Fruit fly (Drosophila melanogaster) whole organism, embryonic: Measurements from ENCODE around the gene CG33966.

Experiments
- B-H1 ChIP-seq: fragments of 200-800 bp; sonication (Bioruptor generic); IDR thresholded peaks from 3 replicates; pipeline ENCODE4 v1.3.6; 2022; ENCODE audit warnings: missing biosample characterization, missing genetic modification characterization
- Blimp-1 ChIP-seq: fragments of 200-800 bp; sonication (Bioruptor generic); optimal IDR thresholded peaks from 3 replicates; lab custom pipeline; 2018; ENCODE audit warnings: missing biosample characterization, missing genetic modification characterization, mild to moderate bottlenecking, moderate library complexity, missing genetic modification reagents
- C15 ChIP-seq: fragments of 200-800 bp; sonication (Bioruptor generic); IDR thresholded peaks from 3 replicates; pipeline ENCODE4 v1.3.6; 2022; ENCODE audit warnings: missing biosample characterization, missing genetic modification characterization
- CG10267 ChIP-seq: fragments of 200-800 bp; sonication (Bioruptor generic); optimal IDR thresholded peaks from 2 replicates; lab custom pipeline; 2018; ENCODE audit warnings: missing biosample characterization, mild to moderate bottlenecking, missing genetic modification characterization, moderate library complexity
- CG10274 ChIP-seq: fragments of 200-800 bp; sonication (Bioruptor generic); optimal IDR thresholded peaks from 3 replicates; lab custom pipeline; 2017; ENCODE audit warnings: missing biosample characterization, mild to moderate bottlenecking, missing genetic modification characterization
- CG12104 ChIP-seq: fragments of 200-800 bp; sonication (Bioruptor generic); optimal IDR thresholded peaks from 3 replicates; lab custom pipeline; 2016; ENCODE audit warnings: missing biosample characterization, missing genetic modification characterization
- CG12659 ChIP-seq: fragments of 200-800 bp; sonication (Bioruptor generic); optimal IDR thresholded peaks from 3 replicates; lab custom pipeline; 2017; ENCODE audit warnings: mild to moderate bottlenecking, missing biosample characterization, missing genetic modification reagents, missing genetic modification characterization
- CG13775 ChIP-seq: fragments of 200-800 bp; sonication (Bioruptor generic); optimal IDR thresholded peaks from 3 replicates; lab custom pipeline; 2017; ENCODE audit warnings: missing biosample characterization, mild to moderate bottlenecking, missing genetic modification characterization
- CG14441 ChIP-seq: fragments of 200-800 bp; sonication (Bioruptor generic); IDR thresholded peaks from 2 replicates; pipeline ENCODE4 v1.3.6; 2022; ENCODE audit warnings: missing biosample characterization, missing genetic modification characterization
- CG15479 ChIP-seq: fragments of 200-800 bp; sonication (Bioruptor generic); optimal IDR thresholded peaks from 3 replicates; lab custom pipeline; 2019; ENCODE audit warnings: missing biosample characterization, mild to moderate bottlenecking, missing genetic modification characterization, moderate library complexity
- CG17186 ChIP-seq: fragments of 200-800 bp; sonication (Bioruptor generic); optimal IDR thresholded peaks from 3 replicates; lab custom pipeline; 2017; ENCODE audit warnings: missing biosample characterization, missing genetic modification reagents, missing genetic modification characterization
- CG2712 ChIP-seq: fragments of 200-800 bp; optimal IDR thresholded peaks from 3 replicates; lab custom pipeline; 2019; ENCODE audit warnings: missing biosample characterization, mild to moderate bottlenecking, missing genetic modification characterization, moderate library complexity
- CG30403 ChIP-seq: fragments of 200-800 bp; sonication (Bioruptor generic); optimal IDR thresholded peaks from 3 replicates; lab custom pipeline; 2016; ENCODE audit warnings: missing biosample characterization, missing genetic modification characterization
- CG3163 ChIP-seq: fragments of 200-800 bp; sonication (Bioruptor generic); optimal IDR thresholded peaks from 3 replicates; lab custom pipeline; 2016; ENCODE audit warnings: missing biosample characterization, missing genetic modification characterization
- CG32772 ChIP-seq: fragments of 200-800 bp; sonication (Bioruptor generic); IDR thresholded peaks from 2 replicates; pipeline ENCODE4 v1.3.6; 2022; ENCODE audit warnings: missing biosample characterization, missing genetic modification characterization
- CG33557 ChIP-seq: fragments of 200-800 bp; sonication (Bioruptor generic); optimal IDR thresholded peaks from 2 replicates; lab custom pipeline; 2019; ENCODE audit warnings: missing biosample characterization, mild to moderate bottlenecking, missing genetic modification characterization, moderate library complexity
- CG3726 ChIP-seq: fragments of 200-800 bp; sonication (Bioruptor generic); IDR thresholded peaks from 3 replicates; pipeline ENCODE4, ENCODE4 v1.3.6; 2022; ENCODE audit warnings: missing biosample characterization, missing genetic modification characterization
- CG43689 ChIP-seq: fragments of 200-800 bp; sonication (Bioruptor generic); IDR thresholded peaks from 2 replicates; pipeline ENCODE4 v1.3.6; 2022; ENCODE audit warnings: missing biosample characterization, missing genetic modification characterization
- CG4730 ChIP-seq: fragments of 200-800 bp; sonication (Bioruptor generic); IDR thresholded peaks from 2 replicates; pipeline ENCODE4 v1.3.6; 2022; ENCODE audit warnings: missing biosample characterization, missing genetic modification characterization
- CG5245 ChIP-seq: fragments of 200-800 bp; sonication (Bioruptor generic); optimal IDR thresholded peaks from 3 replicates; lab custom pipeline; 2016; ENCODE audit warnings: missing biosample characterization, missing genetic modification characterization
- CG6254 ChIP-seq: fragments of 200-800 bp; sonication (Bioruptor generic); optimal IDR thresholded peaks from 3 replicates; lab custom pipeline; 2017; ENCODE audit warnings: mild to moderate bottlenecking, missing biosample characterization, missing genetic modification reagents, missing genetic modification characterization
- CG7372 ChIP-seq: fragments of 200-800 bp; sonication (Bioruptor generic); IDR thresholded peaks from 2 replicates; pipeline ENCODE4 v1.3.6; 2022; ENCODE audit warnings: missing biosample characterization, missing genetic modification characterization
- Camta ChIP-seq: fragments of 200-800 bp; sonication (Bioruptor generic); optimal IDR thresholded peaks from 2 replicates; lab custom pipeline; 2016; ENCODE audit warnings: missing biosample characterization, missing genetic modification characterization
- CkIIα-i1 ChIP-seq: fragments of 200-800 bp; sonication (Bioruptor generic); IDR thresholded peaks from 2 replicates; pipeline ENCODE4 v1.3.6; 2022; ENCODE audit warnings: missing biosample characterization, missing genetic modification characterization
- CoRest ChIP-seq: fragments of 200-800 bp; sonication (Bioruptor generic); optimal IDR thresholded peaks from 3 replicates; lab custom pipeline; 2018; ENCODE audit warnings: missing biosample characterization, mild to moderate bottlenecking, missing genetic modification characterization, moderate library complexity
- Dip3 ChIP-seq: fragments of 200-800 bp; sonication (Bioruptor generic); optimal IDR thresholded peaks from 3 replicates; lab custom pipeline; 2016; ENCODE audit warnings: missing biosample characterization, missing genetic modification characterization
- Dp ChIP-seq: fragments of 200-800 bp; sonication (Bioruptor generic); optimal IDR thresholded peaks from 2 replicates; lab custom pipeline; 2018; ENCODE audit warnings: missing biosample characterization, mild to moderate bottlenecking, missing genetic modification characterization, moderate library complexity
- HLH54F ChIP-seq: fragments of 200-800 bp; sonication (Bioruptor generic); optimal IDR thresholded peaks from 3 replicates; lab custom pipeline; 2016; ENCODE audit warnings: missing biosample characterization, missing genetic modification characterization
- Hr51 ChIP-seq, 2 experiments: fragments of 200-800 bp; sonication (Bioruptor generic); optimal IDR thresholded peaks; 2 replicates in 1 of 2; 3 replicates in 1 of 2; lab custom pipeline; 2016 to 2018; ENCODE audit warnings: missing biosample characterization in 2 of 2, missing genetic modification characterization in 2 of 2, mild to moderate bottlenecking in 1 of 2, moderate library complexity in 1 of 2
- Hr78 ChIP-seq, 2 experiments: fragments of 200-800 bp in 1 of 2; fragments of >200 bp in 1 of 2; sonication (Bioruptor generic) in 1 of 2; optimal IDR thresholded peaks; 2 replicates each; lab custom pipeline; 2017 to 2019; ENCODE audit warnings: missing biosample characterization in 2 of 2, missing genetic modification characterization in 2 of 2, mild to moderate bottlenecking in 1 of 2, moderate library complexity in 1 of 2
- Lim3 ChIP-seq: fragments of 200-800 bp; sonication (Bioruptor generic); IDR thresholded peaks from 2 replicates; pipeline ENCODE4 v1.3.6; 2022; ENCODE audit warnings: missing biosample characterization, missing genetic modification characterization
- MBD-R2 ChIP-seq: fragments of 200-800 bp; sonication (Bioruptor generic); IDR thresholded peaks from 2 replicates; pipeline ENCODE4 v1.3.6; 2022; ENCODE audit warnings: missing biosample characterization, missing genetic modification characterization
- ab ChIP-seq: fragments of 200-800 bp; sonication (Bioruptor generic); optimal IDR thresholded peaks from 2 replicates; lab custom pipeline; 2016; ENCODE audit warnings: missing biosample characterization, missing genetic modification characterization
- az2 ChIP-seq: fragments of 200-800 bp; sonication (Bioruptor generic); optimal IDR thresholded peaks from 3 replicates; lab custom pipeline; 2016; ENCODE audit warnings: missing biosample characterization, missing genetic modification characterization
- bigmax ChIP-seq: fragments of 200-800 bp; sonication (Bioruptor generic); optimal IDR thresholded peaks from 2 replicates; lab custom pipeline; 2018; ENCODE audit warnings: missing biosample characterization, mild to moderate bottlenecking, missing genetic modification characterization
- br ChIP-seq: fragments of >200 bp; optimal IDR thresholded peaks from 2 replicates; lab custom pipeline; 2017
- cad ChIP-seq: fragments of >200 bp; optimal IDR thresholded peaks from 2 replicates; lab custom pipeline; 2017; ENCODE audit warnings: missing biosample characterization, missing genetic modification characterization
- chif ChIP-seq, 2 experiments: fragments of 200-800 bp; sonication (Bioruptor generic); optimal IDR thresholded peaks; 3 replicates each; lab custom pipeline; 2016; ENCODE audit warnings: missing biosample characterization in 2 of 2, missing genetic modification characterization in 2 of 2
- en ChIP-seq: fragments of 200-800 bp; sonication (Bioruptor generic); optimal IDR thresholded peaks from 2 replicates; lab custom pipeline; 2016; ENCODE audit warnings: missing biosample characterization, missing genetic modification characterization
- fd102C ChIP-seq: fragments of 200-800 bp; sonication (Bioruptor generic); optimal IDR thresholded peaks from 2 replicates; lab custom pipeline; 2018; ENCODE audit warnings: missing biosample characterization, mild to moderate bottlenecking, missing genetic modification characterization, moderate library complexity
- ken ChIP-seq: fragments of 200-800 bp; sonication (Bioruptor generic); IDR thresholded peaks from 3 replicates; pipeline ENCODE4 v1.3.6; 2022; ENCODE audit warnings: missing biosample characterization, missing genetic modification characterization
- kni ChIP-seq: fragments of 200-800 bp; sonication (Bioruptor generic); optimal IDR thresholded peaks from 3 replicates; lab custom pipeline; 2017; ENCODE audit warnings: mild to moderate bottlenecking, missing biosample characterization, missing genetic modification reagents, missing genetic modification characterization
- lmd ChIP-seq: fragments of 200-800 bp; sonication (Bioruptor generic); IDR thresholded peaks from 2 replicates; pipeline ENCODE4 v1.3.6; 2022; ENCODE audit warnings: missing biosample characterization, missing genetic modification characterization
- maf-S ChIP-seq: fragments of 200-800 bp; sonication (Bioruptor generic); optimal IDR thresholded peaks from 2 replicates; lab custom pipeline; 2016; ENCODE audit warnings: missing biosample characterization, missing genetic modification characterization
- mirr ChIP-seq: fragments of 200-800 bp; sonication (Bioruptor generic); optimal IDR thresholded peaks from 3 replicates; lab custom pipeline; 2018; ENCODE audit warnings: missing biosample characterization, mild to moderate bottlenecking, missing genetic modification characterization
- pum ChIP-seq: fragments of 200-800 bp; sonication (Bioruptor generic); optimal IDR thresholded peaks from 2 replicates; lab custom pipeline; 2016; ENCODE audit warnings: missing biosample characterization, missing genetic modification characterization
- run ChIP-seq: fragments of 200-800 bp; sonication (Bioruptor generic); optimal IDR thresholded peaks from 3 replicates; lab custom pipeline; 2018; ENCODE audit warnings: missing biosample characterization, mild to moderate bottlenecking, missing genetic modification characterization
- sqz ChIP-seq: fragments of 200-800 bp; sonication (Bioruptor generic); optimal IDR thresholded peaks from 3 replicates; lab custom pipeline; 2018; ENCODE audit warnings: missing biosample characterization, mild to moderate bottlenecking, missing genetic modification characterization
- stwl ChIP-seq: fragments of 200-800 bp; sonication (Bioruptor generic); optimal IDR thresholded peaks from 3 replicates; lab custom pipeline; 2018; ENCODE audit warnings: missing biosample characterization, mild to moderate bottlenecking, missing genetic modification characterization, moderate library complexity
- vvl ChIP-seq: fragments of 200-800 bp; sonication (Bioruptor generic); IDR thresholded peaks from 2 replicates; pipeline ENCODE4 v1.3.6; 2022; ENCODE audit warnings: missing biosample characterization, missing genetic modification characterization

The CG33966 gene

DNA sequence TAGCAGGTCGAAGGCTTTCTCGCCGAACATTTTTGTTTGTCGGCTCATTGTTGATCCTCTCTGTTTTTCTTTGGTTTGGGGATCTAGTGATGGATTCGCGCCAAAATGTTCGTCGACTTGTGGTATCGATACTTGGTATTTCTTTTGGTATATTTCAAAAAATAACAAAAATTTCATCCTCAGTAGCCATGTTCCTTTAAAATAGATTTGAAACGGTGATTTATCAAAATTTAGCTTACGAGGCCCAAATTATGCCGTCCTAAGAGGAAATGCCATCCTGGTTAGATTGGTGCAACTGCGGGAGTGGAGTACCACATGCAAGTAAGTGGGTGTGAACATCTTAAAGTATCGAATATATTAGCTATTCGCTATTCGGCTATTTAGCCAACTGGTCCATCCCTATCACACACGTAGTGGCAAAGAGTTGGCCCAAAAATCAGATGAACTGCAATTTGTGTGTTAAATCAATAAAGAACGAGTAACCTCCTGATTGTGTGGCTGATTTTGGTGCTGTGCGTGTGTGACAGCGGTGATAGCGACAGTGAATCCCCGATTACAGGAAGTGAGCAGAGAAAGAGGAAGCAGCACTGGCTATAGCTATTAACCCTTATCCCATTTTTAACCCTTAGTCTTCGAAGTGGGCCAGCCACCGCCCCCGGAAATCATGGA lies 13.8 kb downstream of the CG33966 start, which contains the start of the genes Psf1 and Sac1 (continued):
- TF ChIP-seq CG43689 (GFP tag; lab: Robert Waterston, UW) (no peak), CG13775 (GFP tag; lab: Kevin White, UChicago) (peak; percentile 50), Blimp-1 (GFP tag; lab: Kevin White, UChicago) (no peak), run (tag; lab: Kevin White, UChicago) (no peak), fd102C (GFP tag; lab: Kevin White, UChicago) (no peak), en (GFP tag; lab: Kevin White, UChicago) (no peak), CG2712 (tag; lab: Kevin White, UChicago) (no peak), Camta (peak; percentile 2), maf-S (GFP tag; lab: Kevin White, UChicago) (peak; percentile 26), Dp (GFP tag; lab: Kevin White, UChicago) (no peak), CG3163 (GFP tag; lab: Kevin White, UChicago) (peak; percentile 32), CG32772 (no peak), pum (peak; percentile 58), Dip3 (GFP tag; lab: Kevin White, UChicago) (peak; percentile 46), CG17186 (GFP tag; lab: Kevin White, UChicago) (peak; percentile 68), CG33557 (peak; percentile 50), sqz (no peak), CG3726 (no peak), CG6254 (GFP tag; lab: Kevin White, UChicago) (no peak), lmd (no peak; the same call in 1 of the 2 replicates), B-H1 (GFP tag; lab: Robert Waterston, UW) (no peak), CoRest (tag; lab: Kevin White, UChicago) (peak; percentile 71), CG12104 (GFP tag; lab: Kevin White, UChicago) (no peak), C15 (GFP tag; lab: Robert Waterston, UW) (no peak), CkIIα-i1 (no peak), kni (GFP tag; lab: Kevin White, UChicago) (peak; percentile 13), vvl (GFP tag; lab: Robert Waterston, UW) (no peak), HLH54F (GFP tag; lab: Kevin White, UChicago) (peak; percentile 65), mirr (GFP tag; lab: Kevin White, UChicago) (no peak), chif (GFP tag; optimal IDR thresholded peaks at IDR 0.05; lab: Kevin White, UChicago) (peak; percentile 49 to 63), Lim3 (GFP tag; lab: Robert Waterston, UW) (no peak), cad (GFP tag; lab: Kevin White, UChicago) (no peak), CG10274 (GFP tag; lab: Kevin White, UChicago) (no peak), ken (GFP tag; lab: Robert Waterston, UW) (no peak; the same call in 2 of the 3 replicates), Hr51 (GFP tag; optimal IDR thresholded peaks at IDR 0.05; lab: Kevin White, UChicago) (peak in 1 of 2 experiments; percentile 29), CG30403 (peak; percentile 64), stwl (tag; lab: Kevin White, UChicago) (peak; percentile 42), az2 (GFP tag; lab: Kevin White, UChicago) (no peak), br (lab: Kevin White, UChicago) (no peak), Hr78 (GFP tag; optimal IDR thresholded peaks at IDR 0.05; lab: Kevin White, UChicago) (no peak), CG14441 (GFP tag; lab: Robert Waterston, UW) (peak; percentile 13; the same call in 1 of the 2 replicates), CG12659 (GFP tag; lab: Kevin White, UChicago) (peak; percentile 77), ab (GFP tag; lab: Kevin White, UChicago) (no peak), CG5245 (GFP tag; lab: Kevin White, UChicago) (peak; percentile 22), CG15479 (GFP tag; lab: Kevin White, UChicago) (no peak), CG7372 (GFP tag; lab: Robert Waterston, UW) (no peak), CG10267 (tag; lab: Kevin White, UChicago) (peak; percentile 65), bigmax (GFP tag; lab: Kevin White, UChicago) (no peak), MBD-R2 (GFP tag; lab: Robert Waterston, UW) (peak; percentile 65; the same call in 1 of the 2 replicates), CG4730 (GFP tag; lab: Robert Waterston, UW) (no peak)
